Fruit fly (Drosophila melanogaster) whole organism, embryonic: Measurements from ENCODE around the gene Tfb5.

Experiments used
- CG10462 ChIP-seq: fragments of 200-800 bp; sonication (Bioruptor generic); optimal IDR thresholded peaks from 2 replicates; lab custom pipeline; 2016; ENCODE audit warnings: missing biosample characterization, missing genetic modification characterization
- CG11093 ChIP-seq: fragments of 200-800 bp; sonication (Bioruptor generic); IDR thresholded peaks from 3 replicates; pipeline ENCODE4 v1.3.6; 2022; ENCODE audit warnings: missing biosample characterization, missing genetic modification characterization
- CG11398 ChIP-seq: fragments of 200-800 bp; sonication (Bioruptor generic); optimal IDR thresholded peaks from 2 replicates; lab custom pipeline; 2016; ENCODE audit warnings: missing biosample characterization, missing genetic modification characterization
- CG12391 ChIP-seq: fragments of 200-800 bp; sonication (Bioruptor generic); optimal IDR thresholded peaks from 3 replicates; lab custom pipeline; 2018; ENCODE audit warnings: missing biosample characterization, mild to moderate bottlenecking, missing genetic modification characterization, moderate library complexity
- CG13424 ChIP-seq: fragments of 200-800 bp; sonication (Bioruptor generic); optimal IDR thresholded peaks from 2 replicates; lab custom pipeline; 2019; ENCODE audit warnings: missing biosample characterization, mild to moderate bottlenecking, missing genetic modification characterization, moderate library complexity
- CG1529 ChIP-seq: fragments of 200-800 bp; sonication (Bioruptor generic); optimal IDR thresholded peaks from 3 replicates; lab custom pipeline; 2018; ENCODE audit warnings: missing biosample characterization, missing genetic modification characterization
- CG1602 ChIP-seq: fragments of 200-800 bp; sonication (Bioruptor generic); optimal IDR thresholded peaks from 3 replicates; lab custom pipeline; 2016; ENCODE audit warnings: missing biosample characterization, missing genetic modification characterization
- CG16779 ChIP-seq: fragments of 200-800 bp; sonication (Bioruptor generic); IDR thresholded peaks from 2 replicates; pipeline ENCODE4 v1.3.6; 2022; ENCODE audit warnings: missing biosample characterization, missing genetic modification characterization
- CG16813 ChIP-seq: fragments of 200-800 bp; sonication (Bioruptor generic); IDR thresholded peaks from 3 replicates; pipeline ENCODE4 v1.3.6; 2022; ENCODE audit warnings: missing biosample characterization, missing genetic modification characterization; ENCODE audit not compliant: partially characterized antibody
- CG16863 ChIP-seq: fragments of 200-800 bp; sonication (Bioruptor generic); optimal IDR thresholded peaks from 3 replicates; lab custom pipeline; 2016; ENCODE audit warnings: missing biosample characterization, missing genetic modification characterization
- CG17361 ChIP-seq: fragments of 200-800 bp; sonication (Bioruptor generic); IDR thresholded peaks from 3 replicates; pipeline ENCODE4 v1.3.6; 2022; ENCODE audit warnings: missing biosample characterization, missing genetic modification characterization
- CG17912 ChIP-seq: fragments of 200-800 bp; sonication (Bioruptor generic); optimal IDR thresholded peaks from 2 replicates; lab custom pipeline; 2018; ENCODE audit warnings: missing biosample characterization, mild to moderate bottlenecking, missing genetic modification characterization
- CG3726 ChIP-seq: fragments of 200-800 bp; sonication (Bioruptor generic); IDR thresholded peaks from 3 replicates; pipeline ENCODE4, ENCODE4 v1.3.6; 2022; ENCODE audit warnings: missing biosample characterization, missing genetic modification characterization
- CG4730 ChIP-seq: fragments of 200-800 bp; sonication (Bioruptor generic); IDR thresholded peaks from 2 replicates; pipeline ENCODE4 v1.3.6; 2022; ENCODE audit warnings: missing biosample characterization, missing genetic modification characterization
- CG6254 ChIP-seq: fragments of 200-800 bp; sonication (Bioruptor generic); optimal IDR thresholded peaks from 3 replicates; lab custom pipeline; 2017; ENCODE audit warnings: mild to moderate bottlenecking, missing biosample characterization, missing genetic modification reagents, missing genetic modification characterization
- CG6272 ChIP-seq: fragments of 200-800 bp; sonication (Bioruptor generic); IDR thresholded peaks from 2 replicates; pipeline ENCODE4 v1.3.6; 2022; ENCODE audit warnings: missing biosample characterization, missing genetic modification characterization
- CG6813 ChIP-seq: fragments of 200-800 bp; sonication (Bioruptor generic); optimal IDR thresholded peaks from 2 replicates; lab custom pipeline; 2017; ENCODE audit warnings: missing biosample characterization, missing genetic modification characterization, mild to moderate bottlenecking, moderate library complexity, missing genetic modification reagents
- CG7372 ChIP-seq: fragments of 200-800 bp; sonication (Bioruptor generic); IDR thresholded peaks from 2 replicates; pipeline ENCODE4 v1.3.6; 2022; ENCODE audit warnings: missing biosample characterization, missing genetic modification characterization
- CG8089 ChIP-seq: fragments of 200-800 bp; sonication (Bioruptor generic); optimal IDR thresholded peaks from 3 replicates; lab custom pipeline; 2016; ENCODE audit warnings: missing biosample characterization, missing genetic modification characterization
- CG8290 ChIP-seq, 3 experiments: fragments of 200-800 bp; sonication (Bioruptor generic); optimal IDR thresholded peaks; 2 replicates each; lab custom pipeline; 2016 to 2019; ENCODE audit warnings: missing biosample characterization in 3 of 3, missing genetic modification characterization in 3 of 3, mild to moderate bottlenecking in 2 of 3, moderate library complexity in 1 of 3
- CG8924 ChIP-seq: fragments of 200-800 bp; optimal IDR thresholded peaks from 3 replicates; lab custom pipeline; 2019; ENCODE audit warnings: missing biosample characterization, mild to moderate bottlenecking, missing genetic modification characterization, moderate library complexity
- CoRest ChIP-seq: fragments of 200-800 bp; sonication (Bioruptor generic); optimal IDR thresholded peaks from 3 replicates; lab custom pipeline; 2018; ENCODE audit warnings: missing biosample characterization, mild to moderate bottlenecking, missing genetic modification characterization, moderate library complexity
- CrebB ChIP-seq: fragments of 200-800 bp; sonication (Bioruptor generic); optimal IDR thresholded peaks from 3 replicates; lab custom pipeline; 2018; ENCODE audit warnings: missing biosample characterization, mild to moderate bottlenecking, missing genetic modification characterization
- Doc2 ChIP-seq: fragments of 200-800 bp; sonication (Bioruptor generic); IDR thresholded peaks from 2 replicates; pipeline ENCODE4 v1.3.6; 2022; ENCODE audit warnings: missing biosample characterization, missing genetic modification characterization
- Drgx ChIP-seq: fragments of 200-800 bp; sonication (Bioruptor generic); IDR thresholded peaks from 2 replicates; pipeline ENCODE4 v1.3.6; 2022; ENCODE audit warnings: missing biosample characterization, missing genetic modification characterization
- E2f2 ChIP-seq: fragments of 200-800 bp; sonication (Bioruptor generic); IDR thresholded peaks from 2 replicates; pipeline ENCODE4 v1.3.6; 2022; ENCODE audit warnings: missing biosample characterization, missing genetic modification characterization
- Fer1 ChIP-seq: fragments of 200-800 bp; sonication (Bioruptor generic); optimal IDR thresholded peaks from 2 replicates; lab custom pipeline; 2017; ENCODE audit warnings: missing biosample characterization, mild to moderate bottlenecking, missing genetic modification characterization
- HLH4C ChIP-seq: fragments of 200-800 bp; sonication (Bioruptor generic); IDR thresholded peaks from 3 replicates; pipeline ENCODE4 v1.3.6; 2022; ENCODE audit warnings: missing biosample characterization, missing genetic modification characterization; ENCODE audit not compliant: partially characterized antibody
- Hr39 ChIP-seq: fragments of >200 bp; optimal IDR thresholded peaks from 2 replicates; lab custom pipeline; 2017
- Lpt ChIP-seq: fragments of >200 bp; optimal IDR thresholded peaks from 2 replicates; lab custom pipeline; 2018; ENCODE audit warnings: missing biosample characterization, missing genetic modification characterization
- NK7.1 ChIP-seq: fragments of 200-800 bp; sonication (Bioruptor generic); optimal IDR thresholded peaks from 3 replicates; lab custom pipeline; 2016; ENCODE audit warnings: missing biosample characterization, missing genetic modification characterization
- Nf-YB ChIP-seq: fragments of 200-800 bp; sonication (Bioruptor generic); optimal IDR thresholded peaks from 3 replicates; lab custom pipeline; 2019; ENCODE audit warnings: missing biosample characterization, mild to moderate bottlenecking, missing genetic modification characterization, moderate library complexity
- Xrp1 ChIP-seq: fragments of 200-800 bp; sonication (Bioruptor generic); IDR thresholded peaks from 2 replicates; pipeline ENCODE4 v1.3.6; 2022; ENCODE audit warnings: missing biosample characterization, missing genetic modification characterization
- ato ChIP-seq: fragments of 200-800 bp; sonication (Bioruptor generic); IDR thresholded peaks from 2 replicates; pipeline ENCODE4 v1.3.6; 2022; ENCODE audit warnings: missing biosample characterization, missing genetic modification characterization; ENCODE audit not compliant: partially characterized antibody
- bowl ChIP-seq: fragments of 200-800 bp; sonication (Bioruptor generic); IDR thresholded peaks from 2 replicates; pipeline ENCODE4 v1.3.6; 2022; ENCODE audit warnings: missing biosample characterization, missing genetic modification characterization
- chif ChIP-seq, 2 experiments: fragments of 200-800 bp; sonication (Bioruptor generic); optimal IDR thresholded peaks; 3 replicates each; lab custom pipeline; 2016; ENCODE audit warnings: missing biosample characterization in 2 of 2, missing genetic modification characterization in 2 of 2
- corto ChIP-seq: fragments of 200-800 bp; sonication (Bioruptor generic); optimal IDR thresholded peaks from 2 replicates; lab custom pipeline; 2016; ENCODE audit warnings: missing biosample characterization, mild to moderate bottlenecking, missing genetic modification characterization, moderate library complexity
- dan ChIP-seq: fragments of 200-800 bp; sonication (Bioruptor generic); IDR thresholded peaks from 2 replicates; pipeline ENCODE4 v1.3.6; 2022; ENCODE audit warnings: missing biosample characterization, missing genetic modification characterization
- en ChIP-seq: fragments of 200-800 bp; sonication (Bioruptor generic); optimal IDR thresholded peaks from 2 replicates; lab custom pipeline; 2016; ENCODE audit warnings: missing biosample characterization, missing genetic modification characterization
- exex ChIP-seq: fragments of 200-800 bp; sonication (Bioruptor generic); optimal IDR thresholded peaks from 4 replicates; lab custom pipeline; 2018; ENCODE audit warnings: missing biosample characterization, mild to moderate bottlenecking, missing genetic modification characterization, moderate library complexity
- fd3F ChIP-seq: fragments of 200-800 bp; sonication (Bioruptor generic); optimal IDR thresholded peaks from 2 replicates; lab custom pipeline; 2018; ENCODE audit warnings: missing biosample characterization, mild to moderate bottlenecking, missing genetic modification characterization, moderate library complexity
- ind ChIP-seq: fragments of 200-800 bp; sonication (Bioruptor generic); optimal IDR thresholded peaks from 3 replicates; lab custom pipeline; 2016; ENCODE audit warnings: missing biosample characterization, missing genetic modification characterization
- nau ChIP-seq: fragments of 200-800 bp; sonication (Bioruptor generic); optimal IDR thresholded peaks from 3 replicates; lab custom pipeline; 2017; ENCODE audit warnings: missing biosample characterization, mild to moderate bottlenecking, missing genetic modification characterization, missing genetic modification reagents
- peb ChIP-seq: fragments of 200-800 bp; sonication (Bioruptor generic); IDR thresholded peaks from 2 replicates; pipeline ENCODE4 v1.3.6; 2022; ENCODE audit warnings: missing biosample characterization, missing genetic modification characterization
- pho ChIP-seq: fragments of 200-800 bp; sonication (Bioruptor generic); optimal IDR thresholded peaks from 2 replicates; lab custom pipeline; 2016; ENCODE audit warnings: missing biosample characterization, missing genetic modification characterization
- pros ChIP-seq: fragments of 200-800 bp; sonication (Bioruptor generic); optimal IDR thresholded peaks from 3 replicates; lab custom pipeline; 2019; ENCODE audit warnings: missing biosample characterization, mild to moderate bottlenecking, missing genetic modification characterization, moderate library complexity
- scrt ChIP-seq: fragments of 200-800 bp; sonication (Bioruptor generic); optimal IDR thresholded peaks from 2 replicates; lab custom pipeline; 2018; ENCODE audit warnings: missing biosample characterization, mild to moderate bottlenecking, missing genetic modification characterization, moderate library complexity
- so ChIP-seq: fragments of 200-800 bp; sonication (Bioruptor generic); IDR thresholded peaks from 3 replicates; pipeline ENCODE4 v1.3.6; 2022; ENCODE audit warnings: missing biosample characterization, missing genetic modification characterization
- unc-4 ChIP-seq: fragments of 200-800 bp; sonication (Bioruptor generic); IDR thresholded peaks from 2 replicates; pipeline ENCODE4 v1.3.6; 2022; ENCODE audit warnings: missing biosample characterization, missing genetic modification characterization; ENCODE audit not compliant: partially characterized antibody

Tfb5 gene

DNA sequence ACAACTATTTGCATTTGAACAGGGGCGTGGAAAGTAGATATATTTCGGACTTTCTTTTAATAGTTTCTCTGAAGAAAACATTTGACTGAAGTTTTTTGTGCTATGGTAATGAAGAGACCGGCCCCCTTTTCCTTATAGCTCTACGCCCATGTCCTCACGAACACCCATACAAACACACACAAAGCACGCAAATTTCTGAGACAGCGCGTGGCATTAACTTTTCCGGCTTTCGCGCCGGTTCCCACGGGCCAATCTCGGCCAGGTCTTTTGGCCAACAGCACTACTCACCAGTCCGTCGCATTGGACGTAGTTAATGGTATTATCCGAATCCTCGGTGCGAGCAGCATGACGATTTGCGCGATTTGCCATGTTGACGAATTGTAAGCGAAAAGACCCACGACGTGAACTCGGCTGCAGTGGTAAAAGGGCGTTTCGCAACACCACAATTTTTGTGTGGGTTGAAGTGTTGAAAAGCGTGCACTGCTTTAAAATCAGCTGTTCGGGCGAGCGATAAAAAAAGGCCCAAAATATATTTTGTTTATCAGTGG, 41.8 kb upstream of the Tfb5 start, which contains the start of gene senju (continued):
- TF ChIP-seq nau (GFP tag; lab: Kevin White, UChicago) (peak; percentile 81), CG11398 (peak; percentile 85), CG7372 (GFP tag; lab: Robert Waterston, UW) (0 out of 2 replicates have a peak, but pooled peaks have one; percentile 30), Xrp1 (peak; percentile 81; the same call in 1 of the 2 replicates), CG6272 (GFP tag; lab: Robert Waterston, UW) (0 out of 2 replicates have a peak, but pooled peaks have one; percentile 27), ind (GFP tag; lab: Kevin White, UChicago) (peak; percentile 78), pho (peak; percentile 86), CoRest (tag; lab: Kevin White, UChicago) (peak; percentile 69), pros (GFP tag; lab: Kevin White, UChicago) (peak; percentile 20), CG3726 (GFP tag; lab: Robert Waterston, UW) (peak; percentile 69; the same call in 2 of the 3 replicates), CG1602 (GFP tag; lab: Kevin White, UChicago) (peak; percentile 69), CG11093 (peak; percentile 61; the same call in 2 of the 3 replicates), CG8290 (GFP tag; optimal IDR thresholded peaks at IDR 0.05; lab: Kevin White, UChicago) (peak; percentile 72), CG8290 (tag; optimal IDR thresholded peaks at IDR 0.05; lab: Kevin White, UChicago) (peak; percentile 33 to 91), Nf-YB (peak; percentile 58), CG10462 (GFP tag; lab: Kevin White, UChicago) (peak; percentile 82), Hr39 (lab: Kevin White, UChicago) (peak; percentile 62), scrt (GFP tag; lab: Kevin White, UChicago) (peak; percentile 65), CG4730 (GFP tag; lab: Robert Waterston, UW) (peak; percentile 57), Drgx (GFP tag; lab: Robert Waterston, UW) (peak; percentile 81), Lpt (GFP tag; lab: Kevin White, UChicago) (no peak), chif (GFP tag; optimal IDR thresholded peaks at IDR 0.05; lab: Kevin White, UChicago) (peak; percentile 82 to 84), en (GFP tag; lab: Kevin White, UChicago) (peak; percentile 62), CG13424 (tag; lab: Kevin White, UChicago) (peak; percentile 80), exex (tag; lab: Kevin White, UChicago) (peak; percentile 39), CG6813 (GFP tag; lab: Kevin White, UChicago) (peak; percentile 79), fd3F (peak; percentile 50), CG17912 (GFP tag; lab: Kevin White, UChicago) (peak; percentile 79), so (GFP tag; lab: Robert Waterston, UW) (peak; percentile 75; the same call in 2 of the 3 replicates), HLH4C (GFP tag; lab: Robert Waterston, UW) (0 out of 3 replicates have a peak, but pooled peaks have one; percentile 27), corto (GFP tag; lab: Kevin White, UChicago) (peak; percentile 54), CrebB (peak; percentile 69), ato (peak; percentile 66), CG8089 (GFP tag; lab: Kevin White, UChicago) (peak; percentile 80), Fer1 (peak; percentile 87), CG16779 (GFP tag; lab: Robert Waterston, UW) (peak; percentile 53), CG8924 (tag; lab: Kevin White, UChicago) (peak; percentile 82), NK7.1 (GFP tag; lab: Kevin White, UChicago) (peak; percentile 81), CG16813 (GFP tag; lab: Robert Waterston, UW) (peak; percentile 39; the same call in 1 of the 3 replicates), unc-4 (GFP tag; lab: Robert Waterston, UW) (peak; percentile 32; the same call in 1 of the 2 replicates), Doc2 (no peak), E2f2 (GFP tag; lab: Robert Waterston, UW) (peak; percentile 55; the same call in 1 of the 2 replicates), bowl (GFP tag; lab: Robert Waterston, UW) (peak; percentile 49), dan (GFP tag; lab: Robert Waterston, UW) (no peak), peb (GFP tag; lab: Robert Waterston, UW) (no peak; the same call in 1 of the 2 replicates), CG12391 (peak; percentile 83), CG1529 (GFP tag; lab: Kevin White, UChicago) (peak; percentile 72), CG6254 (peak; percentile 75), CG16863 (peak; percentile 85), CG17361 (peak; percentile 78)
